Worm (Caenorhabditis elegans) whole organism, L1 larva: Measurements from ENCODE around the gene C50F7.9.

Source experiments
- C04F5.9 ChIP-seq: sonication (generic microtip); optimal IDR thresholded peaks from 2 replicates; lab custom pipeline; 2016; ENCODE audit warnings: missing genetic modification characterization, missing compliant biosample characterization
- Y116A8C.19 ChIP-seq: sonication (generic microtip); optimal IDR thresholded peaks from 2 replicates; lab custom pipeline; 2016; ENCODE audit warnings: missing compliant biosample characterization, missing genetic modification characterization, borderline replicate concordance
- ceh-63 ChIP-seq: fragments of 200-800 bp; sonication (Bioruptor generic); optimal IDR thresholded peaks from 2 replicates; lab custom pipeline; 2018; ENCODE audit warnings: mild to moderate bottlenecking, missing genetic modification characterization, missing compliant biosample characterization
- ceh-82 ChIP-seq, 3 experiments: fragments of 150-350 bp in 1 of 3; sonication (generic microtip) in 2 of 3; optimal IDR thresholded peaks; 2 replicates each; lab custom pipeline; 2014 to 2017; ENCODE audit warnings: missing biosample characterization in 3 of 3, missing genetic modification characterization in 3 of 3
- ces-1 ChIP-seq: fragments of 150-350 bp; optimal IDR thresholded peaks from 2 replicates; lab custom pipeline; 2014; ENCODE audit warnings: missing biosample characterization, missing genetic modification reagents, missing genetic modification characterization
- efl-1 ChIP-seq, 4 experiments: fragments of 150-350 bp; optimal IDR thresholded peaks in 3 of 4; peaks in 1 of 4; 1 replicate in 1 of 4; 2 replicates in 3 of 4; lab custom pipeline; 2014; ENCODE audit warnings: missing biosample characterization in 2 of 4, missing genetic modification characterization in 2 of 4, missing genetic modification reagents in 2 of 4
- efl-3 ChIP-seq: fragments of 200-800 bp; sonication (Bioruptor generic); optimal IDR thresholded peaks from 2 replicates; lab custom pipeline; 2018; ENCODE audit warnings: mild to moderate bottlenecking, missing genetic modification characterization, missing compliant biosample characterization
- egl-13 ChIP-seq: sonication (generic microtip); optimal IDR thresholded peaks from 2 replicates; lab custom pipeline; 2016; ENCODE audit warnings: missing genotype, missing genetic modification reagents, missing genetic modification characterization, missing compliant biosample characterization
- elt-2 ChIP-seq: sonication (generic microtip); optimal IDR thresholded peaks from 2 replicates; lab custom pipeline; 2016; ENCODE audit warnings: missing genetic modification characterization, mild to moderate bottlenecking, inconsistent platforms, missing compliant biosample characterization, missing genetic modification reagents
- ets-5 ChIP-seq: fragments of 200-800 bp; sonication (Bioruptor generic); IDR thresholded peaks from 2 replicates; pipeline ENCODE4 v1.3.6; 2022; ENCODE audit warnings: missing genetic modification characterization, missing compliant biosample characterization
- fkh-8 ChIP-seq: sonication (generic microtip); optimal IDR thresholded peaks from 2 replicates; lab custom pipeline; 2016; ENCODE audit warnings: mild to moderate bottlenecking, missing genetic modification characterization, missing compliant biosample characterization
- hlh-17 ChIP-seq: fragments of 200-800 bp; sonication (Bioruptor generic); optimal IDR thresholded peaks from 2 replicates; lab custom pipeline; 2018; ENCODE audit warnings: missing genetic modification characterization, mild to moderate bottlenecking, missing compliant biosample characterization, moderate library complexity, borderline replicate concordance
- irx-1 ChIP-seq: sonication (generic microtip); optimal IDR thresholded peaks from 2 replicates; lab custom pipeline; 2016; ENCODE audit warnings: missing genetic modification characterization, missing compliant biosample characterization
- jun-1 ChIP-seq: fragments of 150-350 bp; optimal IDR thresholded peaks from 2 replicates; lab custom pipeline; 2014; ENCODE audit warnings: missing biosample characterization, missing genetic modification reagents, missing genetic modification characterization
- lin-13 ChIP-seq: fragments of 150-350 bp; optimal IDR thresholded peaks from 2 replicates; lab custom pipeline; 2014; ENCODE audit warnings: missing biosample characterization, missing genetic modification reagents, missing genetic modification characterization
- lin-14 ChIP-seq: fragments of 200-800 bp; sonication (Bioruptor generic); optimal IDR thresholded peaks from 2 replicates; lab custom pipeline; 2018; ENCODE audit warnings: mild to moderate bottlenecking, missing genetic modification characterization, moderate library complexity, missing compliant biosample characterization
- lin-15B ChIP-seq: fragments of 150-350 bp; sonication (generic microtip); optimal IDR thresholded peaks from 3 replicates; lab custom pipeline; 2014; ENCODE audit warnings: missing biosample characterization, missing genetic modification characterization
- lsy-2 ChIP-seq, 2 experiments: fragments of 150-350 bp; optimal IDR thresholded peaks; 2 replicates each; lab custom pipeline; 2014; ENCODE audit warnings: missing biosample characterization in 2 of 2, missing genetic modification characterization in 2 of 2
- mef-2 ChIP-seq: fragments of 150-350 bp; optimal IDR thresholded peaks from 2 replicates; lab custom pipeline; 2014; ENCODE audit warnings: missing biosample characterization, missing genetic modification characterization
- nhr-11 ChIP-seq: fragments of 150-350 bp; optimal IDR thresholded peaks from 2 replicates; lab custom pipeline; 2014; ENCODE audit warnings: missing biosample characterization, missing genetic modification characterization
- nhr-12 ChIP-seq: sonication (generic microtip); optimal IDR thresholded peaks from 2 replicates; lab custom pipeline; 2017; ENCODE audit warnings: missing biosample characterization, missing genetic modification characterization
- nhr-19 ChIP-seq: fragments of 200-800 bp; sonication (Bioruptor generic); conservative IDR thresholded peaks from 2 replicates; pipeline ENCODE4 v1.3.6; 2022; ENCODE audit warnings: missing genetic modification characterization, missing compliant biosample characterization
- nhr-76 ChIP-seq: sonication (generic microtip); optimal IDR thresholded peaks from 2 replicates; lab custom pipeline; 2017; ENCODE audit warnings: missing biosample characterization, missing genetic modification characterization
- pag-3 ChIP-seq: sonication (generic microtip); optimal IDR thresholded peaks from 2 replicates; lab custom pipeline; 2017; ENCODE audit warnings: missing genetic modification characterization, mild to moderate bottlenecking, missing compliant biosample characterization, antibody characterized with exemption, borderline replicate concordance; ENCODE audit not compliant: insufficient read depth
- rnt-1 ChIP-seq: sonication (generic microtip); optimal IDR thresholded peaks from 2 replicates; lab custom pipeline; 2016; ENCODE audit warnings: mild to moderate bottlenecking, missing genetic modification characterization, moderate library complexity, missing compliant biosample characterization
- snpc-4 ChIP-seq: fragments of 150-350 bp; optimal IDR thresholded peaks from 2 replicates; lab custom pipeline; 2014; ENCODE audit warnings: missing biosample characterization, missing genetic modification characterization
- snu-23 ChIP-seq: sonication (generic microtip); optimal IDR thresholded peaks from 2 replicates; lab custom pipeline; 2016; ENCODE audit warnings: missing genetic modification characterization, missing compliant biosample characterization
- sox-4 ChIP-seq: sonication (generic microtip); optimal IDR thresholded peaks from 2 replicates; lab custom pipeline; 2016; ENCODE audit warnings: missing genetic modification characterization, missing compliant biosample characterization
- sptf-1 ChIP-seq: fragments of 150-350 bp; optimal IDR thresholded peaks from 2 replicates; lab custom pipeline; 2014; ENCODE audit warnings: missing biosample characterization, missing genetic modification characterization
- tbx-2 ChIP-seq: sonication (generic microtip); optimal IDR thresholded peaks from 2 replicates; lab custom pipeline; 2016; ENCODE audit warnings: missing genetic modification characterization, missing compliant biosample characterization
- unc-62 ChIP-seq: fragments of 150-350 bp; optimal IDR thresholded peaks from 2 replicates; lab custom pipeline; 2014; ENCODE audit warnings: missing biosample characterization, missing genetic modification reagents, missing genetic modification characterization
- xbp-1 ChIP-seq: sonication (generic microtip); optimal IDR thresholded peaks from 2 replicates; lab custom pipeline; 2016; ENCODE audit warnings: missing genetic modification characterization, missing compliant biosample characterization
- ztf-11 ChIP-seq, 2 experiments: sonication (generic microtip); optimal IDR thresholded peaks; 2 replicates each; lab custom pipeline; 2016 to 2017; ENCODE audit warnings: missing genetic modification characterization in 2 of 2, missing biosample characterization in 1 of 2, missing compliant biosample characterization in 1 of 2

Gene C50F7.9

DNA sequence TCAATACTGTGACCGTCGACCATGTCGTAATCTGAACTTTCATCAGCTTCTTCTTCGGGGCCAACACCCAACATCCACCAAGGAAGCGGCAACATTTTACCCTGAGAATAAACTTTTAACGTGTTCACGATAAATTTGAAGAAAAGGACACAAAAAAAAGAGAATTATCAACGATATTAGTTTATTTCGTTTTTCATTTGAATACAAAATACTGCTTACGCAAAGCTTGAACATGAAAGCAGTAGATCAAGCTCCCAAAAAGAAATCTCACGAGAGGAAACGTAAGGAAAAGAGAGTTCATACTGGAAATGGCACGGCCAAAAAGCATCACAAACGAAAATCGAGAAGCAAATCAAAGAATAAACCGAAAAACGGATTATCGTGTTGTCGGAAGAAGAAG, 31.9 kb upstream of the C50F7.9 start, which contains the start of the genes C46A5.6 and C46A5.1:
Gene C46A5.6 (minus strand): TSS at position 101 of the 400 bp plus-strand sequence.
Gene C46A5.1 (plus strand): TSS at position 184 of the 400 bp plus-strand sequence.
- TF ChIP-seq lin-13 (GFP tag; lab: Kevin White, UChicago) (no peak), sptf-1 (tag; lab: Kevin White, UChicago) (no peak)

DNA sequence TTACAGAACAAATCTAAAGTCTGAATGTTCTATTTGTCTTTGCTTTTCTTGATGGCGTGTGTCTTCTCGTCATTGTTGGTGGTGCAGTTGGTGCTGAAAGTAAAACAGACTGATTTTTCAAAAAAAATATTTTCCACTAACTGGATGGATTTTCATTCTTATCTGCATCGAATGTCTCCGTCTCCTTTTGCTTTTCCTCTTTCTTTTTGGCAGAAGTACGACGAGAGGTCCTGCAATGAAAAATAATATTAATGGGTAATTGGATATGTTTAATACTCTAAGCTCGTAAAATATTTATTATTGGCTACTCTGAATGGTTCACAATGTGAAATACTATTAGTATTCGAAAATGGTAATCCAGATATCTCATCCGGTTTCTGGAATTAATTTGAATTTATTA, 28.3 kb upstream of the C50F7.9 start, which contains the start of gene del-7:
Gene del-7 (plus strand): TSS at position 301 of the 400 bp plus-strand sequence.
- TF ChIP-seq ceh-82 (tag; optimal IDR thresholded peaks at IDR 0.05; lab: Kevin White, UChicago) (no peak), sox-4 (tag; lab: Kevin White, UChicago) (no peak), sptf-1 (tag; lab: Kevin White, UChicago) (no peak), jun-1 (tag; lab: Kevin White, UChicago) (no peak), lin-15B (tag; lab: Kevin White, UChicago) (no peak), efl-3 (GFP tag; lab: Kevin White, UChicago) (no peak), mef-2 (tag; lab: Kevin White, UChicago) (no peak), snpc-4 (tag; lab: Kevin White, UChicago) (no peak), nhr-11 (tag; lab: Kevin White, UChicago) (no peak), fkh-8 (tag; lab: Kevin White, UChicago) (no peak), ztf-11 (tag; optimal IDR thresholded peaks at IDR 0.05; lab: Kevin White, UChicago) (no peak), pag-3 (tag; lab: Kevin White, UChicago) (no peak), tbx-2 (tag; lab: Kevin White, UChicago) (no peak), egl-13 (tag; lab: Kevin White, UChicago) (no peak), xbp-1 (tag; lab: Kevin White, UChicago) (no peak), efl-1 (optimal IDR thresholded peaks at IDR 0.05; lab: Kevin White, UChicago) (no peak), efl-1 (GFP tag; optimal IDR thresholded peaks at IDR 0.05 in 1 of 2; lab: Kevin White, UChicago) (no peak), nhr-19 (GFP tag; lab: Robert Waterston, UW) (no peak)

DNA sequence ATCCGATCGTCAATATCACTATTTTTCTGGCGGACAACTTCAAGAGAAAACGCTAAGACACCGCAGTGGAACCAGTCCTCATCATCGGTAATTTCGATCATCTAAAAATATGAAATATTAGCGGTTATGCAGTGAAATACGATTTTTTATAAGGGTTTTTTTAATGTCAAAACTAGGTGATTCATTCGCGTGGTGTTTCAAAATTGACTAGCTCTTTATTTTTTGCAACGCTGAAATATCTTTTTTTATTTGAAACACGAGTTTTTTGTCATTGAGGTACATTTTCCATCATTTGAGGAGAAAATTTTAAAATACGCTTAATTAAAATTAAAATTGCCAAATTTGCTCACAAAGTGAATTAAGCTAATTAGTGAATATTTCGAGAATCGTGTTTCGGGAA, 27.7 kb upstream of the C50F7.9 start, which contains the start of gene dsb-3:
Gene dsb-3 (minus strand): TSS at position 101 of the 400 bp plus-strand sequence.
- TF ChIP-seq ets-5 (GFP tag; lab: Robert Waterston, UW) = no peak
- no peak for TF ChIP-seq lsy-2 (tag; optimal IDR thresholded peaks at IDR 0.05; lab: Kevin White, UChicago)
- TF ChIP-seq tbx-2 (tag; lab: Kevin White, UChicago) = no peak
- TF ChIP-seq nhr-76 (tag; lab: Kevin White, UChicago) = no peak
- TF ChIP-seq ceh-63 (GFP tag; lab: Kevin White, UChicago) = no peak
- no peak for TF ChIP-seq hlh-17 (GFP tag; lab: Kevin White, UChicago)
- no peak for TF ChIP-seq snu-23 (GFP tag; lab: Kevin White, UChicago)
- TF ChIP-seq egl-13 (tag; lab: Kevin White, UChicago) = no peak
- no peak for TF ChIP-seq sox-4 (tag; lab: Kevin White, UChicago)
- TF ChIP-seq ces-1 (GFP tag; lab: Kevin White, UChicago) = no peak
- no peak for TF ChIP-seq unc-62 (GFP tag; lab: Kevin White, UChicago)
- no peak for TF ChIP-seq irx-1 (tag; lab: Kevin White, UChicago)
- no peak for TF ChIP-seq nhr-11 (tag; lab: Kevin White, UChicago)
- TF ChIP-seq elt-2 (tag; lab: Kevin White, UChicago) = no peak
- no peak for TF ChIP-seq Y116A8C.19 (tag; lab: Kevin White, UChicago)
- TF ChIP-seq nhr-12 = no peak
- no peak for TF ChIP-seq rnt-1 (tag; lab: Kevin White, UChicago)
- TF ChIP-seq lin-14 (GFP tag; lab: Kevin White, UChicago) = no peak
- TF ChIP-seq, all 84 proteins: peak for 0

DNA sequence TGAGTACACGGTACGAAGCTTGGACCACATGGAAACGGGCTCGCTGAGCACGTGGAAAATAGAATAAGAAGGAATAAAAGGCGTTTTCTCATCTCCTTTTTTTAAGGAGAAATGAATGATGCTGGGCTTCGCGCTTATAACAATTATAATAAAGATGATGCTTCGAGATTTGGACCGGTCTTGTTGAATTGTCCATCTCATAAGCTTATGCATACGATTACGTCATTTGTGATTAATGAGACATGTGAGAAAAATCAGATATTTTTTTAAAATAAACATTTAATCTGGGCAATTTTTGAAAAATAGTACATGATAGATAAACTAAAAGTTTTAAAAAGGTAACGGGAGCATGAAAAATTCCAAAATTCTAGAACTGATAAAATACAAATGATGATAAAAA, 25.4 kb upstream of the C50F7.9 start, which contains the start of gene C46A5.4:
Gene C46A5.4 (minus strand): TSS at position 101 of the 400 bp plus-strand sequence.
- no peak for TF ChIP-seq hlh-17 (GFP tag; lab: Kevin White, UChicago)
- no peak for TF ChIP-seq C04F5.9
